Worm (Caenorhabditis elegans): ENCODE measurements around the gene F08H9.2.

DNA sequence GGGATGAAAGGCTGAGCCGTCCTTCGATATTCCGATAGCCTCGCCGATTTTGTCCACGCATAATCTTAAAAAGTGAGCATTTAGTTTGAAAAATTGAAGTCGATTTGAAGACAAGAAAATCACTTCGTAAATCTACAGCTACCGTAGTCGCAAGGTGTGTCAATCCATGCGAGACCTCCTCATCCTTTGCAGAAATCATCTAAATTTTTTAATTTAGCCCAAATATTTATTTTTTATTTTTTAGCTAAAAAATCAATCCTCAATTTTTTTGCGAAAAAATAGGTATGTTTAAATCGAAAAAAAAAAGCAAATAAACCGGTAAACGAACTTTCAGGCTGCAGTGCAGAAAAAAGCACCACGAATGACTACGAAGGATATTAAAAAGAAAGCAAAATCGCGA is 42.7 kb upstream of the F08H9.2 start, which contains the start of the genes nxf-2 and set-31:
- no peak for TF ChIP-seq lin-13 (GFP tag; optimal IDR thresholded peaks at IDR 0.05)
- no peak for TF ChIP-seq ztf-4 (tag; optimal IDR thresholded peaks at IDR 0.05)
- TF ChIP-seq zag-1 (tag; optimal IDR thresholded peaks at IDR 0.05): no peak
- TF ChIP-seq snpc-4 (tag; optimal IDR thresholded peaks at IDR 0.05): no peak
- no peak for TF ChIP-seq unc-62 (GFP tag; optimal IDR thresholded peaks at IDR 0.05)
- no peak for TF ChIP-seq nhr-237 (tag; optimal IDR thresholded peaks at IDR 0.05)
- no peak for TF ChIP-seq ceh-82 (tag; optimal IDR thresholded peaks at IDR 0.05)

Measured in whole organism, L2 larva.